Fruit fly (Drosophila melanogaster) whole organism, prepupa: Measurements from ENCODE around the gene Nubp2.

Experiments used
- Blimp-1 ChIP-seq: fragments of 200-800 bp; sonication (Bioruptor generic); optimal IDR thresholded peaks from 3 replicates; lab custom pipeline; 2017; ENCODE audit warnings: missing biosample characterization, missing genetic modification characterization, mild to moderate bottlenecking, moderate library complexity, missing genetic modification reagents
- CG10631 ChIP-seq: fragments of 200-800 bp; sonication (Bioruptor generic); optimal IDR thresholded peaks from 2 replicates; lab custom pipeline; 2016; ENCODE audit warnings: missing biosample characterization, missing genetic modification characterization
- CG11902 ChIP-seq: fragments of 200-800 bp; sonication (Bioruptor generic); optimal IDR thresholded peaks from 3 replicates; lab custom pipeline; 2016; ENCODE audit warnings: missing biosample characterization, missing genetic modification characterization
- CG1621 ChIP-seq: fragments of 200-800 bp; sonication (Bioruptor generic); optimal IDR thresholded peaks from 3 replicates; lab custom pipeline; 2018; ENCODE audit warnings: missing biosample characterization, mild to moderate bottlenecking, missing genetic modification characterization
- CG3032 ChIP-seq: fragments of 200-800 bp; optimal IDR thresholded peaks from 2 replicates; lab custom pipeline; 2019; ENCODE audit warnings: missing biosample characterization, mild to moderate bottlenecking, missing genetic modification characterization, moderate library complexity
- CG31627 ChIP-seq: fragments of 200-800 bp; sonication (Bioruptor generic); optimal IDR thresholded peaks from 3 replicates; lab custom pipeline; 2016; ENCODE audit warnings: missing biosample characterization, missing genetic modification characterization
- CG32006 ChIP-seq: fragments of 200-800 bp; sonication (Bioruptor generic); optimal IDR thresholded peaks from 3 replicates; lab custom pipeline; 2017; ENCODE audit warnings: missing biosample characterization, mild to moderate bottlenecking, missing genetic modification characterization
- CG34406 ChIP-seq: fragments of 200-800 bp; sonication (Bioruptor generic); optimal IDR thresholded peaks from 3 replicates; lab custom pipeline; 2016; ENCODE audit warnings: missing biosample characterization, missing genetic modification characterization
- CG3919 ChIP-seq: fragments of 200-800 bp; sonication (Bioruptor generic); optimal IDR thresholded peaks from 3 replicates; lab custom pipeline; 2016; ENCODE audit warnings: missing biosample characterization, missing genetic modification characterization
- CG4318 ChIP-seq: fragments of 200-800 bp; sonication (Bioruptor generic); optimal IDR thresholded peaks from 3 replicates; lab custom pipeline; 2017; ENCODE audit warnings: missing biosample characterization, mild to moderate bottlenecking, missing genetic modification characterization
- CG6163 ChIP-seq: fragments of 200-800 bp; sonication (Bioruptor generic); IDR thresholded peaks from 3 replicates; pipeline ENCODE4 v1.3.6; 2022; ENCODE audit warnings: missing biosample characterization, missing genetic modification characterization
- CG6276 ChIP-seq: fragments of 200-800 bp; sonication (Bioruptor generic); optimal IDR thresholded peaks from 2 replicates; lab custom pipeline; 2017; ENCODE audit warnings: missing biosample characterization, mild to moderate bottlenecking, missing genetic modification characterization
- CG6808 ChIP-seq: fragments of 200-800 bp; sonication (Bioruptor generic); optimal IDR thresholded peaks from 3 replicates; lab custom pipeline; 2017; ENCODE audit warnings: missing biosample characterization, missing genetic modification characterization, mild to moderate bottlenecking, moderate library complexity, missing genetic modification reagents
- CG7368 ChIP-seq: fragments of 200-800 bp; sonication (Bioruptor generic); optimal IDR thresholded peaks from 3 replicates; lab custom pipeline; 2016; ENCODE audit warnings: missing biosample characterization, missing genetic modification characterization
- CG8119 ChIP-seq: fragments of 200-800 bp; sonication (Bioruptor generic); IDR thresholded peaks from 3 replicates; pipeline ENCODE4 v1.3.6; 2022; ENCODE audit warnings: missing biosample characterization, missing genetic modification characterization
- CG8319 ChIP-seq: fragments of 200-800 bp; sonication (Bioruptor generic); optimal IDR thresholded peaks from 3 replicates; lab custom pipeline; 2016; ENCODE audit warnings: missing biosample characterization, missing genetic modification characterization
- CG8632 ChIP-seq: fragments of 200-800 bp; sonication (Bioruptor generic); optimal IDR thresholded peaks from 3 replicates; lab custom pipeline; 2016; ENCODE audit warnings: missing biosample characterization, missing genetic modification characterization
- CG9139 ChIP-seq: fragments of 200-800 bp; sonication (Bioruptor generic); optimal IDR thresholded peaks from 3 replicates; lab custom pipeline; 2017; ENCODE audit warnings: missing biosample characterization, mild to moderate bottlenecking, missing genetic modification characterization
- Eip75B ChIP-seq: fragments of 200-800 bp; sonication (Bioruptor generic); optimal IDR thresholded peaks from 3 replicates; lab custom pipeline; 2016; ENCODE audit warnings: missing biosample characterization, missing genetic modification characterization
- Eip93F ChIP-seq: fragments of 200-800 bp; sonication (Bioruptor generic); optimal IDR thresholded peaks from 2 replicates; lab custom pipeline; 2016; ENCODE audit warnings: missing biosample characterization, mild to moderate bottlenecking, missing genetic modification characterization
- Ets21C ChIP-seq: fragments of 200-800 bp; sonication (Bioruptor generic); optimal IDR thresholded peaks from 3 replicates; lab custom pipeline; 2016; ENCODE audit warnings: missing biosample characterization, missing genetic modification characterization
- Ets96B ChIP-seq: fragments of 200-800 bp; optimal IDR thresholded peaks from 2 replicates; lab custom pipeline; 2019; ENCODE audit warnings: missing biosample characterization, mild to moderate bottlenecking, missing genetic modification characterization, moderate library complexity
- Gug ChIP-seq: fragments of 200-800 bp; sonication (Bioruptor generic); IDR thresholded peaks from 2 replicates; pipeline ENCODE4 v1.3.6; 2022; ENCODE audit warnings: missing biosample characterization, missing genetic modification characterization
- Hr38 ChIP-seq: sonication (Bioruptor generic); optimal IDR thresholded peaks from 2 replicates; lab custom pipeline; 2016; ENCODE audit warnings: missing biosample characterization, missing genetic modification characterization
- Hr39 ChIP-seq: fragments of 200-800 bp; sonication (Bioruptor generic); optimal IDR thresholded peaks from 2 replicates; lab custom pipeline; 2016; ENCODE audit warnings: missing biosample characterization, missing genetic modification characterization
- Lpt ChIP-seq: fragments of 200-800 bp; sonication (Bioruptor generic); optimal IDR thresholded peaks from 3 replicates; lab custom pipeline; 2016; ENCODE audit warnings: missing biosample characterization, missing genetic modification characterization
- Met ChIP-seq: fragments of 200-800 bp; sonication (Bioruptor generic); optimal IDR thresholded peaks from 3 replicates; lab custom pipeline; 2016; ENCODE audit warnings: missing biosample characterization, missing genetic modification characterization
- OdsH ChIP-seq: fragments of 200-800 bp; sonication (Bioruptor generic); optimal IDR thresholded peaks from 3 replicates; lab custom pipeline; 2016; ENCODE audit warnings: missing biosample characterization, missing genetic modification characterization
- Smox ChIP-seq: fragments of 200-800 bp; sonication (Bioruptor generic); optimal IDR thresholded peaks from 3 replicates; lab custom pipeline; 2016; ENCODE audit warnings: missing biosample characterization, missing genetic modification characterization
- Sox102F ChIP-seq: fragments of 200-800 bp; sonication (Bioruptor generic); optimal IDR thresholded peaks from 2 replicates; lab custom pipeline; 2016; ENCODE audit warnings: missing biosample characterization, mild to moderate bottlenecking, missing genetic modification characterization
- Sox14 ChIP-seq: fragments of 200-800 bp; sonication (Bioruptor generic); optimal IDR thresholded peaks from 3 replicates; lab custom pipeline; 2016; ENCODE audit warnings: missing biosample characterization, missing genetic modification characterization
- acj6 ChIP-seq: fragments of 200-800 bp; sonication (Bioruptor generic); optimal IDR thresholded peaks from 3 replicates; lab custom pipeline; 2016; ENCODE audit warnings: missing biosample characterization, missing genetic modification characterization
- dsx ChIP-seq: fragments of 200-800 bp; optimal IDR thresholded peaks from 3 replicates; lab custom pipeline; 2019; ENCODE audit warnings: missing biosample characterization, mild to moderate bottlenecking, missing genetic modification characterization, moderate library complexity; ENCODE audit not compliant: poor library complexity, severe bottlenecking
- eg ChIP-seq: fragments of 200-800 bp; sonication (Bioruptor generic); IDR thresholded peaks from 3 replicates; pipeline ENCODE4 v1.3.6; 2022; ENCODE audit warnings: missing biosample characterization, missing genetic modification characterization
- fd59A ChIP-seq: fragments of 200-800 bp; sonication (Bioruptor generic); optimal IDR thresholded peaks from 2 replicates; lab custom pipeline; 2017; ENCODE audit warnings: missing biosample characterization, mild to moderate bottlenecking, missing genetic modification characterization, missing genetic modification reagents
- net ChIP-seq: fragments of 200-800 bp; sonication (Bioruptor generic); optimal IDR thresholded peaks from 3 replicates; lab custom pipeline; 2016; ENCODE audit warnings: missing biosample characterization, missing genetic modification characterization
- salr ChIP-seq, 2 experiments: fragments of 200-800 bp; sonication (Bioruptor generic); optimal IDR thresholded peaks; 3 replicates each; lab custom pipeline; 2016 to 2018; ENCODE audit warnings: missing biosample characterization in 2 of 2, missing genetic modification characterization in 2 of 2, mild to moderate bottlenecking in 1 of 2
- spab ChIP-seq: fragments of 200-800 bp; sonication (Bioruptor generic); optimal IDR thresholded peaks from 2 replicates; lab custom pipeline; 2017; ENCODE audit warnings: missing biosample characterization, mild to moderate bottlenecking, missing genetic modification characterization, missing genetic modification reagents
- ss ChIP-seq, 2 experiments: fragments of 200-800 bp; sonication (Bioruptor generic); optimal IDR thresholded peaks; 2 replicates in 1 of 2; 3 replicates in 1 of 2; lab custom pipeline; 2017 to 2018; ENCODE audit warnings: mild to moderate bottlenecking in 2 of 2, missing biosample characterization in 2 of 2, missing genetic modification characterization in 2 of 2, moderate library complexity in 1 of 2
- topi ChIP-seq: fragments of 200-800 bp; sonication (Bioruptor generic); optimal IDR thresholded peaks from 3 replicates; lab custom pipeline; 2016; ENCODE audit warnings: missing biosample characterization, missing genetic modification characterization

Gene Nubp2

dm6 chr3L:20516519-20517178, 9.7 kb upstream of the Nubp2 start (continued):
- TF ChIP-seq CG4318 (GFP tag; lab: Kevin White, UChicago) (peak; percentile 7), spab (no peak), CG8119 (GFP tag; lab: Robert Waterston, UW) (peak; percentile 68), CG1621 (no peak), eg (GFP tag; lab: Robert Waterston, UW) (peak; percentile 54; the same call in 2 of the 3 replicates), Hr38 (GFP tag; lab: Kevin White, UChicago) (no peak), CG11902 (GFP tag; lab: Kevin White, UChicago) (no peak), topi (GFP tag; lab: Kevin White, UChicago) (peak; percentile 15), Eip93F (GFP tag; lab: Kevin White, UChicago) (no peak), CG6163 (GFP tag; lab: Robert Waterston, UW) (no peak; the same call in 2 of the 3 replicates), OdsH (GFP tag; lab: Kevin White, UChicago) (peak; percentile 12), CG31627 (peak; percentile 18), Gug (peak; percentile 20; the same call in 1 of the 2 replicates), acj6 (GFP tag; lab: Kevin White, UChicago) (peak; percentile 38), salr (GFP tag; optimal IDR thresholded peaks at IDR 0.05; lab: Kevin White, UChicago) (no peak), CG34406 (GFP tag; lab: Kevin White, UChicago) (peak; percentile 60), Met (GFP tag; lab: Kevin White, UChicago) (peak; percentile 2), CG32006 (GFP tag; lab: Kevin White, UChicago) (peak; percentile 50), Eip75B (GFP tag; lab: Kevin White, UChicago) (no peak), Sox102F (GFP tag; lab: Kevin White, UChicago) (no peak), CG3919 (GFP tag; lab: Kevin White, UChicago) (no peak), CG8632 (GFP tag; lab: Kevin White, UChicago) (peak; percentile 16), dsx (GFP tag; lab: Kevin White, UChicago) (no peak), CG3032 (tag; lab: Kevin White, UChicago) (peak; percentile 53), net (GFP tag; lab: Kevin White, UChicago) (no peak), CG6808 (GFP tag; lab: Kevin White, UChicago) (no peak), CG8319 (GFP tag; lab: Kevin White, UChicago) (peak; percentile 7), fd59A (no peak), CG9139 (GFP tag; lab: Kevin White, UChicago) (no peak), Smox (GFP tag; lab: Kevin White, UChicago) (peak; percentile 39), Blimp-1 (GFP tag; lab: Kevin White, UChicago) (no peak), CG7368 (GFP tag; lab: Kevin White, UChicago) (no peak), Ets96B (tag; lab: Kevin White, UChicago) (peak; percentile 57), CG6276 (peak; percentile 57), Sox14 (GFP tag; lab: Kevin White, UChicago) (no peak), Hr39 (GFP tag; lab: Kevin White, UChicago) (no peak), Ets21C (GFP tag; lab: Kevin White, UChicago) (no peak), CG10631 (GFP tag; lab: Kevin White, UChicago) (peak; percentile 35), ss (GFP tag; optimal IDR thresholded peaks at IDR 0.05; lab: Kevin White, UChicago) (no peak), Lpt (GFP tag; lab: Kevin White, UChicago) (no peak)
